Worm (Caenorhabditis elegans) whole organism, young adult: ENCODE results near the gene M05D6.5.

Experiments used
- B0035.1 ChIP-seq: sonication (generic microtip); optimal IDR thresholded peaks from 2 replicates; lab custom pipeline; 2016; ENCODE audit warnings: missing genetic modification characterization, mild to moderate bottlenecking, missing compliant biosample characterization, missing genotype, missing genetic modification reagents
- C17E4.6 ChIP-seq: fragments of 200-800 bp; sonication (Bioruptor generic); IDR thresholded peaks from 2 replicates; pipeline ENCODE4 v1.3.6; 2022; ENCODE audit warnings: missing genetic modification reagents, missing genetic modification characterization, missing compliant biosample characterization
- F10E7.11 ChIP-seq: sonication (generic microtip); optimal IDR thresholded peaks from 2 replicates; lab custom pipeline; 2017; ENCODE audit warnings: mild to moderate bottlenecking, missing genetic modification characterization, moderate library complexity, missing compliant biosample characterization
- F23B12.7 ChIP-seq: sonication (generic microtip); optimal IDR thresholded peaks from 2 replicates; lab custom pipeline; 2017; ENCODE audit warnings: missing genetic modification characterization, mild to moderate bottlenecking, missing compliant biosample characterization, antibody characterized with exemption, moderate library complexity; ENCODE audit not compliant: insufficient read depth
- F33H1.4 ChIP-seq: fragments of 200-800 bp; sonication (Bioruptor generic); IDR thresholded peaks from 2 replicates; pipeline ENCODE4 v1.3.6; 2022; ENCODE audit warnings: missing genetic modification reagents, missing genetic modification characterization, missing compliant biosample characterization
- F39B2.1 ChIP-seq: fragments of 200-800 bp; sonication (Bioruptor generic); IDR thresholded peaks from 2 replicates; pipeline ENCODE4 v1.3.6; 2022; ENCODE audit warnings: missing genetic modification reagents, missing genetic modification characterization, missing compliant biosample characterization
- F49E8.2 ChIP-seq: sonication (generic microtip); optimal IDR thresholded peaks from 3 replicates; lab custom pipeline; 2017; ENCODE audit warnings: missing genetic modification characterization, mild to moderate bottlenecking, missing compliant biosample characterization, antibody characterized with exemption, moderate library complexity; ENCODE audit not compliant: insufficient read depth
- K12H6.12 ChIP-seq: fragments of 200-800 bp; sonication (Bioruptor generic); optimal IDR thresholded peaks from 2 replicates; lab custom pipeline; 2018; ENCODE audit warnings: mild to moderate bottlenecking, missing genetic modification characterization, missing compliant biosample characterization
- T07F8.4 ChIP-seq: sonication (generic microtip); optimal IDR thresholded peaks from 2 replicates; lab custom pipeline; 2016; ENCODE audit warnings: mild to moderate bottlenecking, missing genetic modification characterization, moderate library complexity, missing compliant biosample characterization
- Y53G8AR.9 ChIP-seq: fragments of 200-800 bp; sonication (Bioruptor generic); conservative IDR thresholded peaks from 2 replicates; pipeline ENCODE4 v1.3.6; 2022; ENCODE audit warnings: missing genetic modification reagents, missing genetic modification characterization, missing compliant biosample characterization
- atf-7 ChIP-seq: sonication (generic microtip); optimal IDR thresholded peaks from 2 replicates; lab custom pipeline; 2017; ENCODE audit warnings: mild to moderate bottlenecking, missing genetic modification characterization, missing compliant biosample characterization
- ceh-27 ChIP-seq: fragments of 200-800 bp; sonication (Bioruptor generic); optimal IDR thresholded peaks from 2 replicates; lab custom pipeline; 2018; ENCODE audit warnings: mild to moderate bottlenecking, missing genetic modification characterization, moderate library complexity, missing compliant biosample characterization
- ceh-58 ChIP-seq: fragments of 200-800 bp; sonication (Bioruptor generic); IDR thresholded peaks from 2 replicates; pipeline ENCODE4 v1.3.6; 2022; ENCODE audit warnings: missing genetic modification characterization, missing compliant biosample characterization
- ceh-91 ChIP-seq: fragments of 200-800 bp; sonication (Bioruptor generic); IDR thresholded peaks from 2 replicates; pipeline ENCODE4 v1.3.6; 2022; ENCODE audit warnings: missing genetic modification reagents, missing genetic modification characterization, missing compliant biosample characterization
- die-1 ChIP-seq: sonication (generic microtip); optimal IDR thresholded peaks from 2 replicates; lab custom pipeline; 2016; ENCODE audit warnings: missing genotype, mild to moderate bottlenecking, missing genetic modification characterization, missing compliant biosample characterization
- dox-1 ChIP-seq: fragments of 200-800 bp; sonication (Bioruptor generic); IDR thresholded peaks from 2 replicates; pipeline ENCODE4 v1.3.6; 2022; ENCODE audit warnings: missing genetic modification reagents, missing genetic modification characterization, missing compliant biosample characterization
- dpff-1 ChIP-seq: sonication (generic microtip); optimal IDR thresholded peaks from 2 replicates; lab custom pipeline; 2017; ENCODE audit warnings: mild to moderate bottlenecking, missing genetic modification characterization, missing compliant biosample characterization
- efl-1 ChIP-seq: fragments of 150-350 bp; optimal IDR thresholded peaks from 2 replicates; lab custom pipeline; 2014; ENCODE audit warnings: missing biosample characterization, missing genetic modification reagents, missing genetic modification characterization
- egl-18 ChIP-seq: fragments of 200-800 bp; sonication (Bioruptor generic); IDR thresholded peaks from 2 replicates; pipeline ENCODE4 v1.3.6; 2022; ENCODE audit warnings: missing genetic modification reagents, missing genetic modification characterization, missing compliant biosample characterization
- ekl-4 ChIP-seq: fragments of 200-800 bp; sonication (Bioruptor generic); IDR thresholded peaks from 2 replicates; pipeline ENCODE4 v1.3.6; 2022; ENCODE audit warnings: missing genetic modification reagents, missing genetic modification characterization, missing compliant biosample characterization
- ets-4 ChIP-seq: fragments of 200-800 bp; sonication (Bioruptor generic); optimal IDR thresholded peaks from 2 replicates; lab custom pipeline; 2018; ENCODE audit warnings: mild to moderate bottlenecking, missing genetic modification characterization, missing compliant biosample characterization
- him-1 ChIP-seq: sonication (generic microtip); optimal IDR thresholded peaks from 2 replicates; lab custom pipeline; 2016; ENCODE audit warnings: missing genotype, missing genetic modification reagents, missing genetic modification characterization, missing compliant biosample characterization
- hlh-26 ChIP-seq: fragments of 200-800 bp; sonication (Bioruptor generic); conservative IDR thresholded peaks from 2 replicates; pipeline ENCODE4 v1.3.6; 2022; ENCODE audit warnings: missing genetic modification reagents, missing genetic modification characterization, missing compliant biosample characterization
- hmg-20 ChIP-seq: fragments of 200-800 bp; sonication (Bioruptor generic); IDR thresholded peaks from 2 replicates; pipeline ENCODE4 v1.3.6; 2022; ENCODE audit warnings: missing genetic modification reagents, missing genetic modification characterization, missing compliant biosample characterization
- lin-26 ChIP-seq: fragments of 200-800 bp; sonication (Bioruptor generic); IDR thresholded peaks from 2 replicates; pipeline ENCODE4 v1.3.6; 2022; ENCODE audit warnings: missing genetic modification reagents, missing genetic modification characterization, missing compliant biosample characterization
- lin-35 ChIP-seq, 3 experiments: fragments of 150-350 bp in 2 of 3; sonication (generic microtip) in 1 of 3; optimal IDR thresholded peaks; 2 replicates each; lab custom pipeline; 2014 to 2018; ENCODE audit warnings: missing biosample characterization in 3 of 3, missing genetic modification characterization in 3 of 3, missing genetic modification reagents in 3 of 3
- lin-54 ChIP-seq: fragments of 200-800 bp; sonication (Bioruptor generic); optimal IDR thresholded peaks from 2 replicates; lab custom pipeline; 2018; ENCODE audit warnings: mild to moderate bottlenecking, missing genetic modification characterization, missing compliant biosample characterization
- lir-1 ChIP-seq: fragments of 200-800 bp; sonication (Bioruptor generic); conservative IDR thresholded peaks from 2 replicates; pipeline ENCODE4 v1.3.6; 2022; ENCODE audit warnings: missing genetic modification reagents, missing genetic modification characterization, missing compliant biosample characterization
- lsl-1 ChIP-seq: fragments of 200-800 bp; sonication (Bioruptor generic); optimal IDR thresholded peaks from 2 replicates; lab custom pipeline; 2018; ENCODE audit warnings: mild to moderate bottlenecking, missing genetic modification characterization, moderate library complexity, missing compliant biosample characterization
- madf-8 ChIP-seq: fragments of 200-800 bp; sonication (Bioruptor generic); conservative IDR thresholded peaks from 2 replicates; pipeline ENCODE4 v1.3.6; 2022; ENCODE audit warnings: missing genetic modification reagents, missing genetic modification characterization, missing compliant biosample characterization
- mcd-1 ChIP-seq: fragments of 200-800 bp; sonication (Bioruptor generic); IDR thresholded peaks from 2 replicates; pipeline ENCODE4 v1.3.6; 2022; ENCODE audit warnings: missing genetic modification reagents, missing genetic modification characterization, missing compliant biosample characterization
- mxl-1 ChIP-seq: sonication (generic microtip); optimal IDR thresholded peaks from 2 replicates; lab custom pipeline; 2016; ENCODE audit warnings: missing genetic modification characterization, missing compliant biosample characterization
- nhr-120 ChIP-seq: fragments of 200-800 bp; sonication (Bioruptor generic); IDR thresholded peaks from 2 replicates; pipeline ENCODE4 v1.3.6; 2022; ENCODE audit warnings: missing genetic modification characterization, missing compliant biosample characterization
- nhr-80 ChIP-seq: sonication (generic microtip); optimal IDR thresholded peaks from 2 replicates; lab custom pipeline; 2016; ENCODE audit warnings: missing genetic modification characterization, missing compliant biosample characterization
- nhr-90 ChIP-seq: sonication (generic microtip); optimal IDR thresholded peaks from 2 replicates; lab custom pipeline; 2016; ENCODE audit warnings: missing genotype, mild to moderate bottlenecking, missing genetic modification characterization, missing compliant biosample characterization
- pha-4 ChIP-seq: fragments of 150-350 bp; sonication (generic microtip); optimal IDR thresholded peaks from 2 replicates; lab custom pipeline; 2014; ENCODE audit warnings: missing biosample characterization, missing genetic modification reagents, missing genetic modification characterization
- rcor-1 ChIP-seq: fragments of 200-800 bp; sonication (Bioruptor generic); IDR thresholded peaks from 2 replicates; pipeline ENCODE4 v1.3.6; 2022; ENCODE audit warnings: missing genetic modification reagents, missing genetic modification characterization, missing compliant biosample characterization
- rpc-1 ChIP-seq, 2 experiments: fragments of 150-350 bp in 1 of 2; sonication (generic microtip) in 1 of 2; optimal IDR thresholded peaks; 2 replicates each; lab custom pipeline; 2014 to 2018; ENCODE audit warnings: missing biosample characterization in 1 of 2, missing genetic modification characterization in 1 of 2, missing genetic modification reagents in 1 of 2, missing genotype in 1 of 2
- snpc-1.3 ChIP-seq: sonication (generic microtip); optimal IDR thresholded peaks from 2 replicates; lab custom pipeline; 2017; ENCODE audit warnings: missing genetic modification characterization, mild to moderate bottlenecking, missing compliant biosample characterization, antibody characterized with exemption, moderate library complexity, missing genotype, missing genetic modification reagents; ENCODE audit not compliant: insufficient read depth
- snpc-3.4 ChIP-seq: sonication (generic microtip); optimal IDR thresholded peaks from 2 replicates; lab custom pipeline; 2017; ENCODE audit warnings: missing genetic modification characterization, mild to moderate bottlenecking, missing compliant biosample characterization, antibody characterized with exemption, moderate library complexity, missing genotype, missing genetic modification reagents
- somi-1 ChIP-seq: fragments of 200-800 bp; sonication (Bioruptor generic); optimal IDR thresholded peaks from 2 replicates; lab custom pipeline; 2018; ENCODE audit warnings: mild to moderate bottlenecking, missing genetic modification characterization, missing compliant biosample characterization
- unc-62 ChIP-seq: fragments of 150-350 bp; optimal IDR thresholded peaks from 2 replicates; lab custom pipeline; 2014; ENCODE audit warnings: missing biosample characterization, missing genetic modification reagents, missing genetic modification characterization
- zfh-2 ChIP-seq: fragments of 200-800 bp; sonication (Bioruptor generic); conservative IDR thresholded peaks from 2 replicates; pipeline ENCODE4 v1.3.6; 2022; ENCODE audit warnings: missing genetic modification reagents, missing genetic modification characterization, missing compliant biosample characterization
- ztf-18 ChIP-seq: sonication (generic microtip); optimal IDR thresholded peaks from 2 replicates; lab custom pipeline; 2016; ENCODE audit warnings: missing genotype, mild to moderate bottlenecking, missing genetic modification characterization, missing compliant biosample characterization
- ztf-22 ChIP-seq: fragments of 200-800 bp; sonication (Bioruptor generic); optimal IDR thresholded peaks from 2 replicates; lab custom pipeline; 2018; ENCODE audit warnings: mild to moderate bottlenecking, missing genetic modification characterization, moderate library complexity, missing compliant biosample characterization
- ztf-25 ChIP-seq: fragments of 200-800 bp; sonication (Bioruptor generic); IDR thresholded peaks from 2 replicates; pipeline ENCODE4 v1.3.6; 2022; ENCODE audit warnings: missing genetic modification reagents, missing genetic modification characterization, missing compliant biosample characterization
- ztf-26 ChIP-seq: sonication (generic microtip); optimal IDR thresholded peaks from 2 replicates; lab custom pipeline; 2017; ENCODE audit warnings: missing genetic modification characterization, missing compliant biosample characterization
- ztf-28 ChIP-seq: fragments of 200-800 bp; sonication (Bioruptor generic); IDR thresholded peaks from 2 replicates; pipeline ENCODE4 v1.3.6; 2022; ENCODE audit warnings: missing genetic modification reagents, missing genetic modification characterization, missing compliant biosample characterization

M05D6.5 gene

DNA sequence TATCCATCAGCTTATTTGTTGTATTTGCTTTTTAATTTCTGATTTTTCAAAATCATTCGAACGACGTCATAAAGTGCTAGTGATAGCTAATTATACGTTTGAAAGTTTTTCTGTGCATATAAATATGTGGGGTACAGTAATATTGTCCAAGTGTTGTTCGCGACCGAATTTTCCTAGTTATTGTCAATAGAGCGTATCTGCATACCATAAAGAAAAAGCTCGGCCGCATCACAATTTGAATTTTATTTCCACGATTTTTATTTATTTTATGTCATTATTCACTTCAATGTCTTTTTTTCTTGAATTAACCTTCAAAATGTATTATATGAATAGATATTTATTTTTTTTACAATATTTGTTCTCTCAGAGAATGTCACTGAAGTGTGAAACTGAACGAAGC lies 34.8 kb upstream of the M05D6.5 start, which contains the start of gene rnh-2 (continued):
- TF ChIP-seq F23B12.7: peak; percentile 74
- 0 out of 2 replicates have a peak, but pooled peaks have one; percentile 37 for TF ChIP-seq ztf-28 (GFP tag; lab: Robert Waterston, UW)
- no peak for TF ChIP-seq ekl-4
- peak; percentile 35 for TF ChIP-seq snpc-3.4 (tag; lab: Kevin White, UChicago)
- TF ChIP-seq ztf-26: no peak
- no peak for TF ChIP-seq somi-1 (GFP tag; lab: Kevin White, UChicago)
- TF ChIP-seq T07F8.4 (tag; lab: Kevin White, UChicago): no peak
- no peak for TF ChIP-seq rpc-1 (optimal IDR thresholded peaks at IDR 0.05; lab: Kevin White, UChicago)
- no peak for TF ChIP-seq rpc-1 (tag; optimal IDR thresholded peaks at IDR 0.05; lab: Kevin White, UChicago)
- TF ChIP-seq die-1: no peak
- no peak for TF ChIP-seq mxl-1 (tag; lab: Kevin White, UChicago)
- TF ChIP-seq dox-1 (GFP tag; lab: Robert Waterston, UW): peak; percentile 84
- TF ChIP-seq K12H6.12 (tag; lab: Kevin White, UChicago): peak; percentile 1
- peak; percentile 89 for TF ChIP-seq lsl-1 (GFP tag; lab: Kevin White, UChicago)
- TF ChIP-seq Y53G8AR.9 (GFP tag; lab: Robert Waterston, UW): no peak
- no peak for TF ChIP-seq lin-26 (GFP tag; lab: Robert Waterston, UW)
- 0 out of 2 replicates have a peak, but pooled peaks have one; percentile 36 for TF ChIP-seq lir-1 (GFP tag; lab: Robert Waterston, UW)
- TF ChIP-seq ceh-91 (GFP tag; lab: Robert Waterston, UW): peak; percentile 68
- TF ChIP-seq ceh-27: peak; percentile 63
- no peak for TF ChIP-seq F39B2.1 (GFP tag; lab: Robert Waterston, UW)
- peak; percentile 57 for TF ChIP-seq ztf-18
- TF ChIP-seq B0035.1: no peak
- TF ChIP-seq rcor-1 (GFP tag; lab: Robert Waterston, UW): 0 out of 2 replicates have a peak, but pooled peaks have one; percentile 33
- peak; percentile 78 for TF ChIP-seq him-1 (tag; lab: Kevin White, UChicago)
- no peak for TF ChIP-seq egl-18
- TF ChIP-seq nhr-80 (tag; lab: Kevin White, UChicago): peak; percentile 55
- TF ChIP-seq ets-4 (GFP tag; lab: Kevin White, UChicago): no peak
- peak; percentile 53 for TF ChIP-seq snpc-1.3 (tag; lab: Kevin White, UChicago)
- TF ChIP-seq hlh-26 (GFP tag; lab: Robert Waterston, UW): no peak
- no peak for TF ChIP-seq ztf-22
- peak in 1 of 3 experiments; percentile 58 for TF ChIP-seq lin-35 (GFP tag; optimal IDR thresholded peaks at IDR 0.05; lab: Kevin White, UChicago)
- no peak for TF ChIP-seq nhr-120 (GFP tag; lab: Robert Waterston, UW)
- no peak for TF ChIP-seq zfh-2
- no peak for TF ChIP-seq dpff-1 (tag; lab: Kevin White, UChicago)
- no peak for TF ChIP-seq atf-7 (tag; lab: Kevin White, UChicago)
- no peak for TF ChIP-seq hmg-20 (GFP tag; lab: Robert Waterston, UW)
- peak; percentile 65 for TF ChIP-seq F49E8.2 (tag; lab: Kevin White, UChicago)
- no peak for TF ChIP-seq unc-62 (GFP tag; lab: Kevin White, UChicago)
- TF ChIP-seq ztf-25: peak; percentile 72; the same call in 1 of the 2 replicates
- peak; percentile 76 for TF ChIP-seq lin-54
- TF ChIP-seq efl-1 (GFP tag; lab: Kevin White, UChicago): peak; percentile 37
- peak; percentile 94 for TF ChIP-seq mcd-1 (GFP tag; lab: Robert Waterston, UW)
- peak; percentile 65 for TF ChIP-seq F33H1.4
- no peak for TF ChIP-seq C17E4.6
- TF ChIP-seq pha-4: no peak
- no peak for TF ChIP-seq F10E7.11
- TF ChIP-seq ceh-58 (GFP tag; lab: Robert Waterston, UW): no peak
- no peak for TF ChIP-seq nhr-90 (tag; lab: Kevin White, UChicago)
- peak; percentile 80 for TF ChIP-seq madf-8 (GFP tag; lab: Robert Waterston, UW)
